Worm (Caenorhabditis elegans) whole organism, L4 larva: ENCODE results near the gene nhr-176.

Experiments
- Y75B8A.6 ChIP-seq: fragments of 200-800 bp; sonication (Bioruptor generic); IDR thresholded peaks from 2 replicates; pipeline ENCODE4 v1.3.6; 2022; ENCODE audit warnings: missing genetic modification reagents, missing genetic modification characterization, missing compliant biosample characterization
- aha-1 ChIP-seq: fragments of 150-350 bp; peaks from one replicate; lab custom pipeline; 2014; ENCODE audit warnings: missing biosample characterization, missing genetic modification characterization
- ama-1 ChIP-seq: fragments of 150-350 bp; optimal IDR thresholded peaks from 2 replicates; lab custom pipeline; 2014; ENCODE audit warnings: inconsistent platforms, mixed read lengths
- ces-1 ChIP-seq: fragments of 150-350 bp; sonication (generic microtip); optimal IDR thresholded peaks from 4 replicates; lab custom pipeline; 2014; ENCODE audit warnings: missing biosample characterization, missing genetic modification reagents, missing genetic modification characterization
- lin-39 ChIP-seq: fragments of 150-350 bp; optimal IDR thresholded peaks from 2 replicates; lab custom pipeline; 2014; ENCODE audit warnings: missing biosample characterization, missing genetic modification reagents, missing genetic modification characterization
- nhr-102 ChIP-seq: sonication (generic microtip); optimal IDR thresholded peaks from 2 replicates; lab custom pipeline; 2016; ENCODE audit warnings: mild to moderate bottlenecking, missing genetic modification characterization, moderate library complexity, missing compliant biosample characterization
- nhr-41 ChIP-seq: fragments of 200-800 bp; sonication (Bioruptor generic); IDR thresholded peaks from 2 replicates; pipeline ENCODE4 v1.3.6; 2022; ENCODE audit warnings: missing genetic modification reagents, missing genetic modification characterization, missing compliant biosample characterization
- pha-4 ChIP-seq, 2 experiments: fragments of 150-350 bp in 1 of 2; fragments of 200-800 bp in 1 of 2; sonication (Bioruptor generic) in 1 of 2; IDR thresholded peaks in 1 of 2; optimal IDR thresholded peaks in 1 of 2; 2 replicates each; pipeline versions ENCODE4 v1.3.6 to Lab custom; 2014 to 2022; ENCODE audit warnings: missing genetic modification characterization in 2 of 2, missing genetic modification reagents in 2 of 2, missing biosample characterization in 1 of 2, missing compliant biosample characterization in 1 of 2
- pqm-1 ChIP-seq: sonication (generic microtip); optimal IDR thresholded peaks from 2 replicates; lab custom pipeline; 2017; ENCODE audit warnings: missing biosample characterization, missing genetic modification characterization
- sdz-12 ChIP-seq: fragments of 200-800 bp; sonication (Bioruptor generic); optimal IDR thresholded peaks from 2 replicates; lab custom pipeline; 2018; ENCODE audit warnings: mild to moderate bottlenecking, missing genetic modification characterization, missing compliant biosample characterization
- tra-1 ChIP-seq: fragments of 200-800 bp; sonication (Bioruptor generic); IDR thresholded peaks from 2 replicates; pipeline ENCODE4 v1.3.6; 2022; ENCODE audit warnings: missing genetic modification reagents, missing genetic modification characterization, missing compliant biosample characterization
- zag-1 ChIP-seq: fragments of 150-350 bp; optimal IDR thresholded peaks from 2 replicates; lab custom pipeline; 2014; ENCODE audit warnings: missing biosample characterization, missing genetic modification characterization
- ztf-11 ChIP-seq: fragments of 150-350 bp; optimal IDR thresholded peaks from 2 replicates; lab custom pipeline; 2014; ENCODE audit warnings: missing biosample characterization, missing genetic modification characterization

DNA sequence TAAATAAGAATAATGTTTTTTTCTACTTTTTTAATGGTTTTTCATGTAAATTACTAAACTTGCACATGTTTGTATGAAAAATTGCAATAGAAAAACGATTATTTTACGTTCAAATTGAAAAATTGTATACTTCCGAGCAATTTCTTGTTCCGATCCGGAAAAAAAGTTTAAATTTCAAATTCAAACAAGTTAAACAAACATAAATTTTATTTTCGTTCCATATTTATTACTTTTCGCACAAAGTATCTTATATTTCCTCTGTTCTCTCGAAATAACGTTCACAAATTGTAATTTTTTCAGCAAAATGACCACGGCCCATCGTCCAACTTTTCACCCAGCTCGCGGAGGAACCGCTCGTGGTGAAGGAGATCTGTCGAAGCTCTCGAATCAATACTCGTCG is 48.1 kb upstream of the nhr-176 start, which contains the start of gene cwc-15:
- TF ChIP-seq pha-4 (GFP tag; IDR thresholded peaks at IDR 0.05; lab: Robert Waterston, UW) (no peak), pha-4 (tag; optimal IDR thresholded peaks at IDR 0.05; lab: Kevin White, UChicago) (no peak), zag-1 (tag; lab: Kevin White, UChicago) (no peak), ztf-11 (tag; lab: Kevin White, UChicago) (no peak), pqm-1 (no peak), nhr-41 (no peak), nhr-102 (tag; lab: Kevin White, UChicago) (no peak), ama-1 (lab: Kevin White, UChicago) (no peak), aha-1 (tag; lab: Kevin White, UChicago) (no peak), tra-1 (GFP tag; lab: Robert Waterston, UW) (no peak), Y75B8A.6 (no peak), ces-1 (GFP tag; lab: Kevin White, UChicago) (no peak), sdz-12 (GFP tag; lab: Kevin White, UChicago) (no peak), lin-39 (tag; lab: Kevin White, UChicago) (no peak)
